Worm (Caenorhabditis elegans) whole organism, mixed stage, embryonic: ENCODE measurements around the gene F49F1.5.

ENCODE experiments used
- blmp-1 ChIP-seq: fragments of 150-350 bp; optimal IDR thresholded peaks from 2 replicates; lab custom pipeline; 2014; ENCODE audit warnings: missing biosample characterization, missing genetic modification characterization
- ces-1 ChIP-seq: fragments of 150-350 bp; optimal IDR thresholded peaks from 2 replicates; lab custom pipeline; 2014; ENCODE audit warnings: missing biosample characterization, missing genetic modification reagents, missing genetic modification characterization
- elt-1 ChIP-seq: sonication (generic microtip); optimal IDR thresholded peaks from 2 replicates; lab custom pipeline; 2017; ENCODE audit warnings: missing genetic modification characterization, mild to moderate bottlenecking, missing compliant biosample characterization, antibody characterized with exemption, moderate library complexity, borderline replicate concordance; ENCODE audit not compliant: insufficient read depth
- flh-1 ChIP-seq: fragments of 200-800 bp; sonication (Bioruptor generic); optimal IDR thresholded peaks from 2 replicates; lab custom pipeline; 2018; ENCODE audit warnings: mild to moderate bottlenecking, missing genetic modification characterization, moderate library complexity, missing compliant biosample characterization
- nhr-237 ChIP-seq: fragments of 150-350 bp; optimal IDR thresholded peaks from 2 replicates; lab custom pipeline; 2014; ENCODE audit warnings: missing biosample characterization, missing genetic modification characterization
- nhr-28 ChIP-seq: fragments of 150-350 bp; optimal IDR thresholded peaks from 2 replicates; lab custom pipeline; 2014; ENCODE audit warnings: missing biosample characterization, missing genetic modification characterization
- nhr-76 ChIP-seq: sonication (generic microtip); optimal IDR thresholded peaks from 2 replicates; lab custom pipeline; 2017; ENCODE audit warnings: missing biosample characterization, missing genetic modification characterization
- tbx-8 ChIP-seq: fragments of 200-800 bp; sonication (Bioruptor generic); optimal IDR thresholded peaks from 2 replicates; lab custom pipeline; 2018; ENCODE audit warnings: mild to moderate bottlenecking, missing genetic modification characterization, moderate library complexity, missing compliant biosample characterization
- ztf-11 ChIP-seq: fragments of 150-350 bp; optimal IDR thresholded peaks from 2 replicates; lab custom pipeline; 2014; ENCODE audit warnings: missing biosample characterization, missing genetic modification characterization

DNA sequence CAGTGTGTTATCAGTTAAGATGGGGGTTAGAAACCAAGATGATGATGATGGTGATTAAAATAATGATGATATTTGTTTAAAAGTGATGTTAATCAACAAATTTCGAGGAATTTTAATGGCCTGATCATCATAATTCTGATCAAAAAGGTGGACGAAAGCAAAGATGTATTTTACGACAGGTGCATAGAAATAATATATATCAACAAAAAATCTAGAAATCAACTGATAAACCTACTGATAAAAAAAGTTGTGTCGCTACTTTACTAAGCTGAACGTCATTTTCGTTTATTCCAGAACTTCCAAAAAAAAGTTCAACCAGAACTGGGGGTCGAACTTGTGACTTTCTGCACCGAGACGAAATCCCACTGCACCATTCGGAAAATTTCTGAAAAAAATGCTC lies 2.9 kb upstream of the F49F1.5 start, which contains the start of gene mul-1:
- no peak for TF ChIP-seq ztf-11
- no peak for TF ChIP-seq blmp-1 (tag; lab: Kevin White, UChicago)
- TF ChIP-seq nhr-28 (tag; lab: Kevin White, UChicago): no peak
- TF ChIP-seq flh-1 (GFP tag; lab: Kevin White, UChicago): no peak
- no peak for TF ChIP-seq nhr-76
- TF ChIP-seq ces-1 (GFP tag; lab: Kevin White, UChicago): no peak
- TF ChIP-seq nhr-237 (tag; lab: Kevin White, UChicago): no peak
- TF ChIP-seq tbx-8 (GFP tag; lab: Kevin White, UChicago): no peak
- TF ChIP-seq elt-1 (tag; lab: Kevin White, UChicago): no peak
